Worm (Caenorhabditis elegans): ENCODE data around the gene tmem-131.

tmem-131 gene

ce11 chrIII:4962886-4963285, 35.1 kb downstream of the tmem-131 start, which contains the start of gene C27F2.9 (continued):
- TF ChIP-seq madf-3 (GFP tag; IDR thresholded peaks at IDR 0.05) (peak; percentile 86; the same call in 1 of the 2 replicates), F55B11.4 (tag; optimal IDR thresholded peaks at IDR 0.05; ENCODE audit: borderline replicate concordance, insufficient read depth) (no peak), hsf-1 (GFP tag; IDR thresholded peaks at IDR 0.05) (no peak), K11D2.4 (GFP tag; IDR thresholded peaks at IDR 0.05) (peak; percentile 83), Y79H2A.3 (GFP tag; conservative IDR thresholded peaks at IDR 0.05) (no peak), attf-6 (GFP tag; IDR thresholded peaks at IDR 0.05) (no peak), xnd-1 (tag; optimal IDR thresholded peaks at IDR 0.05) (peak; percentile 67), rcor-1 (GFP tag; IDR thresholded peaks at IDR 0.05) (peak; percentile 90), sdz-38 (tag; optimal IDR thresholded peaks at IDR 0.05) (no peak), hmg-1.2 (GFP tag; IDR thresholded peaks at IDR 0.05) (peak; percentile 67), ZK185.1 (tag; optimal IDR thresholded peaks at IDR 0.05; ENCODE audit: poor library complexity, severe bottlenecking) (peak; percentile 55), nhr-90 (tag; optimal IDR thresholded peaks at IDR 0.05) (no peak), madf-8 (GFP tag; conservative IDR thresholded peaks at IDR 0.05) (no peak; the same call in 1 of the 2 replicates), madf-6 (GFP tag; IDR thresholded peaks at IDR 0.05) (no peak), nfya-1 (tag; optimal IDR thresholded peaks at IDR 0.05; ENCODE audit: borderline replicate concordance, insufficient read depth) (no peak), B0336.3 (GFP tag; IDR thresholded peaks at IDR 0.05) (no peak), lsy-27 (tag; optimal IDR thresholded peaks at IDR 0.05; ENCODE audit: borderline replicate concordance, insufficient read depth) (no peak), B0261.1 (tag; optimal IDR thresholded peaks at IDR 0.05) (no peak), rpc-1 (optimal IDR thresholded peaks at IDR 0.05) (no peak), rpc-1 (tag; optimal IDR thresholded peaks at IDR 0.05) (no peak), F37B4.10 (GFP tag; IDR thresholded peaks at IDR 0.05) (no peak), ccch-3 (GFP tag; optimal IDR thresholded peaks at IDR 0.05) (no peak), ztf-25 (GFP tag; IDR thresholded peaks at IDR 0.05) (no peak), ets-4 (GFP tag; optimal IDR thresholded peaks at IDR 0.05) (no peak), tbx-9 (tag; optimal IDR thresholded peaks at IDR 0.05; ENCODE audit: borderline replicate concordance) (no peak), somi-1 (GFP tag; optimal IDR thresholded peaks at IDR 0.05) (peak; percentile 35), egl-18 (GFP tag; IDR thresholded peaks at IDR 0.05) (no peak), unc-62 (GFP tag; optimal IDR thresholded peaks at IDR 0.05) (no peak), lir-1 (GFP tag; conservative IDR thresholded peaks at IDR 0.05) (no peak; the same call in 1 of the 2 replicates), snpc-3.4 (tag; optimal IDR thresholded peaks at IDR 0.05) (peak; percentile 69), egl-44 (GFP tag; IDR thresholded peaks at IDR 0.05) (no peak), lag-1 (GFP tag; IDR thresholded peaks at IDR 0.05) (no peak), ztf-6 (GFP tag; IDR thresholded peaks at IDR 0.05) (peak; percentile 42; the same call in 1 of the 2 replicates), ztf-18 (tag; optimal IDR thresholded peaks at IDR 0.05) (peak; percentile 98), him-1 (tag; optimal IDR thresholded peaks at IDR 0.05) (peak; percentile 70), lin-26 (GFP tag; IDR thresholded peaks at IDR 0.05) (no peak), bed-1 (GFP tag; IDR thresholded peaks at IDR 0.05) (no peak), ztf-22 (GFP tag; optimal IDR thresholded peaks at IDR 0.05) (no peak), K12H6.12 (tag; optimal IDR thresholded peaks at IDR 0.05) (peak; percentile 54), sptf-2 (GFP tag; optimal IDR thresholded peaks at IDR 0.05) (no peak), Y53G8AR.9 (GFP tag; conservative IDR thresholded peaks at IDR 0.05) (peak; percentile 95), aptf-2 (GFP tag; conservative IDR thresholded peaks at IDR 0.05) (no peak), nhr-120 (GFP tag; IDR thresholded peaks at IDR 0.05) (no peak), lin-35 (GFP tag; optimal IDR thresholded peaks at IDR 0.05) (peak; percentile 82 to 98 (median 87)), tlf-1 (GFP tag; optimal IDR thresholded peaks at IDR 0.05) (peak; percentile 83), ceh-27 (GFP tag; optimal IDR thresholded peaks at IDR 0.05) (peak; percentile 34), let-526 (GFP tag; IDR thresholded peaks at IDR 0.05) (no peak), ztf-26 (tag; optimal IDR thresholded peaks at IDR 0.05) (peak; percentile 55), die-1 (tag; optimal IDR thresholded peaks at IDR 0.05) (no peak)
